Fruit fly (Drosophila melanogaster) whole organism, embryonic: ENCODE results near the gene Hip14.

Source experiments
- CG10267 ChIP-seq: fragments of 200-800 bp; sonication (Bioruptor generic); optimal IDR thresholded peaks from 2 replicates; lab custom pipeline; 2018; ENCODE audit warnings: missing biosample characterization, mild to moderate bottlenecking, missing genetic modification characterization, moderate library complexity
- CG10462 ChIP-seq: fragments of 200-800 bp; sonication (Bioruptor generic); optimal IDR thresholded peaks from 2 replicates; lab custom pipeline; 2016; ENCODE audit warnings: missing biosample characterization, missing genetic modification characterization
- CG11247 ChIP-seq: fragments of 200-800 bp; sonication (Bioruptor generic); IDR thresholded peaks from 2 replicates; pipeline ENCODE4 v1.3.6; 2022; ENCODE audit warnings: missing biosample characterization, missing genetic modification characterization
- CG11456 ChIP-seq: fragments of 200-800 bp; sonication (Bioruptor generic); IDR thresholded peaks from 3 replicates; pipeline ENCODE4 v1.3.6; 2022; ENCODE audit warnings: missing biosample characterization, missing genetic modification characterization
- CG11723 ChIP-seq: fragments of 200-800 bp; sonication (Bioruptor generic); optimal IDR thresholded peaks from 2 replicates; lab custom pipeline; 2017; ENCODE audit warnings: missing biosample characterization, mild to moderate bottlenecking, missing genetic modification characterization
- CG12659 ChIP-seq: fragments of 200-800 bp; sonication (Bioruptor generic); optimal IDR thresholded peaks from 3 replicates; lab custom pipeline; 2017; ENCODE audit warnings: mild to moderate bottlenecking, missing biosample characterization, missing genetic modification reagents, missing genetic modification characterization
- CG13287 ChIP-seq: fragments of 200-800 bp; sonication (Bioruptor generic); IDR thresholded peaks from 2 replicates; pipeline ENCODE4 v1.3.6; 2022; ENCODE audit warnings: missing biosample characterization, missing genetic modification characterization; ENCODE audit not compliant: partially characterized antibody
- CG13894 ChIP-seq: fragments of 200-800 bp; sonication (Bioruptor generic); optimal IDR thresholded peaks from 3 replicates; lab custom pipeline; 2018; ENCODE audit warnings: missing biosample characterization, mild to moderate bottlenecking, missing genetic modification characterization, moderate library complexity
- CG14014 ChIP-seq: fragments of 200-800 bp; sonication (Bioruptor generic); IDR thresholded peaks from 2 replicates; pipeline ENCODE4 v1.3.6; 2022; ENCODE audit warnings: missing biosample characterization, missing genetic modification characterization
- CG15073 ChIP-seq: fragments of 200-800 bp; sonication (Bioruptor generic); optimal IDR thresholded peaks from 2 replicates; lab custom pipeline; 2016; ENCODE audit warnings: missing biosample characterization, missing genetic modification characterization
- CG1647 ChIP-seq: fragments of 200-800 bp; sonication (Bioruptor generic); optimal IDR thresholded peaks from 3 replicates; lab custom pipeline; 2016; ENCODE audit warnings: missing biosample characterization, missing genetic modification characterization
- CG17186 ChIP-seq: fragments of 200-800 bp; sonication (Bioruptor generic); optimal IDR thresholded peaks from 3 replicates; lab custom pipeline; 2017; ENCODE audit warnings: missing biosample characterization, missing genetic modification reagents, missing genetic modification characterization
- CG2116 ChIP-seq: fragments of 200-800 bp; sonication (Bioruptor generic); optimal IDR thresholded peaks from 3 replicates; lab custom pipeline; 2018; ENCODE audit warnings: missing biosample characterization, mild to moderate bottlenecking, missing genetic modification characterization
- CG2889 ChIP-seq: fragments of 200-800 bp; sonication (Bioruptor generic); IDR thresholded peaks from 3 replicates; pipeline ENCODE4 v1.3.6; 2022; ENCODE audit warnings: missing biosample characterization, missing genetic modification characterization
- CG31388 ChIP-seq: fragments of 200-800 bp; sonication (Bioruptor generic); optimal IDR thresholded peaks from 2 replicates; lab custom pipeline; 2016; ENCODE audit warnings: missing biosample characterization, missing genetic modification characterization
- CG33213 ChIP-seq: fragments of 200-800 bp; sonication (Bioruptor generic); optimal IDR thresholded peaks from 3 replicates; lab custom pipeline; 2016; ENCODE audit warnings: missing biosample characterization, missing genetic modification characterization
- CG34224 ChIP-seq: fragments of 200-800 bp; sonication (Bioruptor generic); IDR thresholded peaks from 3 replicates; pipeline ENCODE4 v1.3.6; 2022; ENCODE audit warnings: missing biosample characterization, missing genetic modification characterization; ENCODE audit not compliant: partially characterized antibody
- CG4282 ChIP-seq: fragments of 200-800 bp; sonication (Bioruptor generic); optimal IDR thresholded peaks from 2 replicates; lab custom pipeline; 2016; ENCODE audit warnings: missing biosample characterization, missing genetic modification characterization
- CG4404 ChIP-seq: fragments of 200-800 bp; sonication (Bioruptor generic); IDR thresholded peaks from 2 replicates; pipeline ENCODE4 v1.3.6; 2022; ENCODE audit warnings: missing biosample characterization, missing genetic modification characterization
- CG5953 ChIP-seq: fragments of 200-800 bp; sonication (Bioruptor generic); IDR thresholded peaks from 2 replicates; pipeline ENCODE4 v1.3.6; 2022; ENCODE audit warnings: missing biosample characterization, missing genetic modification characterization
- CG6175 ChIP-seq: fragments of 200-800 bp; sonication (Bioruptor generic); IDR thresholded peaks from 3 replicates; pipeline ENCODE4 v1.3.6; 2022; ENCODE audit warnings: missing biosample characterization, missing genetic modification characterization
- CG7786 ChIP-seq: fragments of 200-800 bp; sonication (Bioruptor generic); optimal IDR thresholded peaks from 2 replicates; lab custom pipeline; 2016; ENCODE audit warnings: missing biosample characterization, missing genetic modification characterization
- CG8089 ChIP-seq: fragments of 200-800 bp; sonication (Bioruptor generic); optimal IDR thresholded peaks from 3 replicates; lab custom pipeline; 2016; ENCODE audit warnings: missing biosample characterization, missing genetic modification characterization
- CG9727 ChIP-seq: fragments of 200-800 bp; sonication (Bioruptor generic); optimal IDR thresholded peaks from 3 replicates; lab custom pipeline; 2017; ENCODE audit warnings: missing biosample characterization, mild to moderate bottlenecking, missing genetic modification characterization
- D ChIP-seq, 2 experiments: fragments of 200-800 bp in 1 of 2; fragments of >200 bp in 1 of 2; sonication (Bioruptor generic) in 1 of 2; optimal IDR thresholded peaks; 2 replicates in 1 of 2; 3 replicates in 1 of 2; lab custom pipeline; 2017; ENCODE audit warnings: mild to moderate bottlenecking in 1 of 2, missing biosample characterization in 1 of 2, missing genetic modification characterization in 1 of 2, missing genetic modification reagents in 1 of 2
- Gsc ChIP-seq: fragments of 200-800 bp; sonication (Bioruptor generic); IDR thresholded peaks from 2 replicates; pipeline ENCODE4 v1.3.6; 2022; ENCODE audit warnings: missing biosample characterization, missing genetic modification characterization
- Hmr ChIP-seq: fragments of 200-800 bp; sonication (Bioruptor generic); optimal IDR thresholded peaks from 3 replicates; lab custom pipeline; 2017; ENCODE audit warnings: mild to moderate bottlenecking, missing biosample characterization, missing genetic modification reagents, missing genetic modification characterization
- NC2α ChIP-seq: fragments of 200-800 bp; sonication (Bioruptor generic); optimal IDR thresholded peaks from 2 replicates; lab custom pipeline; 2016; ENCODE audit warnings: missing biosample characterization, missing genetic modification characterization
- Nf-YA ChIP-seq: fragments of 200-800 bp; sonication (Bioruptor generic); IDR thresholded peaks from 2 replicates; pipeline ENCODE4 v1.3.6; 2022; ENCODE audit warnings: missing biosample characterization, missing genetic modification characterization
- Six4 ChIP-seq: fragments of 200-800 bp; sonication (Bioruptor generic); optimal IDR thresholded peaks from 2 replicates; lab custom pipeline; 2016; ENCODE audit warnings: missing biosample characterization, missing genetic modification characterization
- Tbp ChIP-seq: fragments of >200 bp; optimal IDR thresholded peaks from 2 replicates; lab custom pipeline; 2018; ENCODE audit warnings: missing biosample characterization, missing genetic modification characterization
- aop ChIP-seq: fragments of 200-800 bp; sonication (Bioruptor generic); IDR thresholded peaks from 2 replicates; pipeline ENCODE4 v1.3.6; 2022; ENCODE audit warnings: missing biosample characterization, missing genetic modification characterization
- ara ChIP-seq: fragments of 200-800 bp; sonication (Bioruptor generic); IDR thresholded peaks from 2 replicates; pipeline ENCODE4 v1.3.6; 2022; ENCODE audit warnings: missing biosample characterization, missing genetic modification characterization
- cg ChIP-seq: fragments of 200-800 bp; sonication (Bioruptor generic); optimal IDR thresholded peaks from 3 replicates; lab custom pipeline; 2019; ENCODE audit warnings: missing biosample characterization, mild to moderate bottlenecking, missing genetic modification characterization, moderate library complexity
- crol ChIP-seq: fragments of 200-800 bp; sonication (Bioruptor generic); IDR thresholded peaks from 2 replicates; pipeline ENCODE4 v1.3.6; 2022; ENCODE audit warnings: missing biosample characterization, missing genetic modification characterization
- crp ChIP-seq, 2 experiments: fragments of 200-800 bp; sonication (Bioruptor generic); optimal IDR thresholded peaks; 2 replicates in 1 of 2; 3 replicates in 1 of 2; lab custom pipeline; 2017; ENCODE audit warnings: missing biosample characterization in 2 of 2, missing genetic modification characterization in 2 of 2, mild to moderate bottlenecking in 1 of 2, moderate library complexity in 1 of 2
- dimm ChIP-seq: fragments of 200-800 bp; sonication (Bioruptor generic); IDR thresholded peaks from 2 replicates; pipeline ENCODE4 v1.3.6; 2022; ENCODE audit warnings: missing biosample characterization, missing genetic modification characterization
- inv ChIP-seq: fragments of 200-800 bp; sonication (Bioruptor generic); IDR thresholded peaks from 2 replicates; pipeline ENCODE4 v1.3.6; 2022; ENCODE audit warnings: missing biosample characterization, missing genetic modification characterization; ENCODE audit not compliant: partially characterized antibody
- klu ChIP-seq: fragments of 200-800 bp; sonication (Bioruptor generic); IDR thresholded peaks from 2 replicates; pipeline ENCODE4 v1.3.6; 2022; ENCODE audit warnings: missing biosample characterization, missing genetic modification characterization
- lmd ChIP-seq: fragments of 200-800 bp; sonication (Bioruptor generic); IDR thresholded peaks from 2 replicates; pipeline ENCODE4 v1.3.6; 2022; ENCODE audit warnings: missing biosample characterization, missing genetic modification characterization
- onecut ChIP-seq: fragments of 200-800 bp; sonication (Bioruptor generic); IDR thresholded peaks from 2 replicates; pipeline ENCODE4 v1.3.6; 2022; ENCODE audit warnings: missing biosample characterization, missing genetic modification characterization
- peb ChIP-seq: fragments of 200-800 bp; sonication (Bioruptor generic); IDR thresholded peaks from 2 replicates; pipeline ENCODE4 v1.3.6; 2022; ENCODE audit warnings: missing biosample characterization, missing genetic modification characterization
- pzg ChIP-seq: fragments of 200-800 bp; sonication (Bioruptor generic); optimal IDR thresholded peaks from 3 replicates; lab custom pipeline; 2018; ENCODE audit warnings: missing biosample characterization, mild to moderate bottlenecking, missing genetic modification characterization, moderate library complexity
- row ChIP-seq: fragments of 200-800 bp; sonication (Bioruptor generic); IDR thresholded peaks from 3 replicates; pipeline ENCODE4 v1.3.6; 2022; ENCODE audit warnings: missing biosample characterization, missing genetic modification characterization
- salm ChIP-seq: fragments of 200-800 bp; sonication (Bioruptor generic); optimal IDR thresholded peaks from 2 replicates; lab custom pipeline; 2018; ENCODE audit warnings: missing biosample characterization, mild to moderate bottlenecking, missing genetic modification characterization
- scrt ChIP-seq: fragments of 200-800 bp; sonication (Bioruptor generic); optimal IDR thresholded peaks from 2 replicates; lab custom pipeline; 2018; ENCODE audit warnings: missing biosample characterization, mild to moderate bottlenecking, missing genetic modification characterization, moderate library complexity
- sim ChIP-seq: fragments of 200-800 bp; sonication (Bioruptor generic); IDR thresholded peaks from 2 replicates; pipeline ENCODE4 v1.3.6; 2022; ENCODE audit warnings: missing biosample characterization, missing genetic modification characterization
- stc ChIP-seq: fragments of 200-800 bp; sonication (Bioruptor generic); IDR thresholded peaks from 2 replicates; pipeline ENCODE4 v1.3.6; 2022; ENCODE audit warnings: missing biosample characterization, missing genetic modification characterization
- trh ChIP-seq: fragments of 200-800 bp; sonication (Bioruptor generic); optimal IDR thresholded peaks from 2 replicates; lab custom pipeline; 2016; ENCODE audit warnings: missing biosample characterization, missing genetic modification characterization
- unc-4 ChIP-seq: fragments of 200-800 bp; sonication (Bioruptor generic); IDR thresholded peaks from 2 replicates; pipeline ENCODE4 v1.3.6; 2022; ENCODE audit warnings: missing biosample characterization, missing genetic modification characterization; ENCODE audit not compliant: partially characterized antibody

Gene Hip14

DNA sequence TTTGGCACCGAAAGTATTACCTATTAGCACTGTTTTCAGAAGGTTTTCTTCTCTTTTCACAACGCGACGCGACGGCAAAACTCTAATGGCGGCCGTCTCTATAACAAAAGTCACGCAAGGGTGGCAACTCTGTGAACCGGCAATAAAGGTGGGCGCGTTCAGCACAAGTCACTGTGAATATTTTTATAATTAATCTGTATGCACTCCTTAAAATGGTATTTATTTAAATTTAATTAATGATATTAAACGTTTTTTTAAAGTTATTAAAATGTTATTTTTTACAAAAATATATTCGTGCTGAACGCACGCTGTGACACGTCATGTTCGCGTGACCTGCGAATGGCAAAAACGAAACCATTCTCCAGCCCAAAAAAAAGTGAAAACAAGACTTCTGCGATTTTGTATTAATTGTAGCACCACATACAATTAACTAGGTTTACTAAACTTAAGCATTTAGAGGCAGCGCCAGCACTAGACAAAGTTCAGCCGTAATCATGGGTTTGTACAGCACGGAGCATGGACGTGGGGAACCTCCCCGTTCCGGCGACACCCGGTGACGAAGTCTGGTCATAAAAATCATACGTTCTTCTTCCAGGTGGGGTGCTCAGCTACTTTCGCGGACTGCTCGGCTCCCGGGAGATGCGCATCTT is 5.1 kb upstream of the Hip14 start, which contains the start of the genes brm and Arl1 (continued):
- TF ChIP-seq CG15073 (GFP tag; lab: Kevin White, UChicago) (peak; percentile 82), aop (peak; percentile 96), CG11723 (GFP tag; lab: Kevin White, UChicago) (peak; percentile 97), crol (GFP tag; lab: Robert Waterston, UW) (peak; percentile 76), CG12659 (GFP tag; lab: Kevin White, UChicago) (peak; percentile 99), D (optimal IDR thresholded peaks at IDR 0.05; lab: Kevin White, UChicago) (no peak), D (GFP tag; optimal IDR thresholded peaks at IDR 0.05; lab: Kevin White, UChicago) (peak; percentile 97), Nf-YA (GFP tag; lab: Robert Waterston, UW) (peak; percentile 97), peb (GFP tag; lab: Robert Waterston, UW) (peak; percentile 99), scrt (peak; percentile 94), CG4404 (GFP tag; lab: Robert Waterston, UW) (peak; percentile 99), Tbp (GFP tag; lab: Kevin White, UChicago) (no peak), onecut (peak; percentile 95), CG11456 (GFP tag; lab: Robert Waterston, UW) (peak; percentile 99), unc-4 (GFP tag; lab: Robert Waterston, UW) (0 out of 2 replicates have a peak, but pooled peaks have one; percentile 40), CG6175 (GFP tag; lab: Robert Waterston, UW) (peak; percentile 99), sim (GFP tag; lab: Robert Waterston, UW) (peak; percentile 97), inv (GFP tag; lab: Robert Waterston, UW) (no peak; the same call in 1 of the 2 replicates), CG9727 (GFP tag; lab: Kevin White, UChicago) (peak; percentile 99), CG8089 (peak; percentile 54), NC2α (no peak), Hmr (GFP tag; lab: Kevin White, UChicago) (peak; percentile 97), CG11247 (GFP tag; lab: Robert Waterston, UW) (peak; percentile 99), CG33213 (peak; percentile 74), CG2889 (peak; percentile 98), CG10462 (peak; percentile 89), CG5953 (GFP tag; lab: Robert Waterston, UW) (peak; percentile 97), lmd (peak; percentile 99), stc (GFP tag; lab: Robert Waterston, UW) (peak; percentile 99), CG2116 (GFP tag; lab: Kevin White, UChicago) (peak; percentile 87), crp (GFP tag; optimal IDR thresholded peaks at IDR 0.05; lab: Kevin White, UChicago) (peak in 1 of 2 experiments; percentile 76), Gsc (GFP tag; lab: Robert Waterston, UW) (peak; percentile 98), row (peak; percentile 100), CG13894 (peak; percentile 98), CG17186 (GFP tag; lab: Kevin White, UChicago) (peak; percentile 88), CG34224 (no peak), CG14014 (GFP tag; lab: Robert Waterston, UW) (peak; percentile 99), CG31388 (GFP tag; lab: Kevin White, UChicago) (peak; percentile 95), CG10267 (peak; percentile 93), klu (GFP tag; lab: Robert Waterston, UW) (peak; percentile 99), cg (no peak), dimm (GFP tag; lab: Robert Waterston, UW) (peak; percentile 96), CG4282 (peak; percentile 51), CG1647 (peak; percentile 92), trh (peak; percentile 94), Six4 (GFP tag; lab: Kevin White, UChicago) (peak; percentile 95), CG13287 (peak; percentile 72), pzg (GFP tag; lab: Kevin White, UChicago) (peak; percentile 67), ara (peak; percentile 99), CG7786 (GFP tag; lab: Kevin White, UChicago) (peak; percentile 86), salm (tag; lab: Kevin White, UChicago) (peak; percentile 92)
